Worm (Caenorhabditis elegans) whole organism, L2 larva: ENCODE measurements around the gene cyn-13.

Source experiments
- ceh-16 ChIP-seq: fragments of 150-350 bp; optimal IDR thresholded peaks from 2 replicates; lab custom pipeline; 2014; ENCODE audit warnings: missing biosample characterization, missing genetic modification characterization
- fos-1 ChIP-seq: fragments of 150-350 bp; optimal IDR thresholded peaks from 2 replicates; lab custom pipeline; 2014; ENCODE audit warnings: missing biosample characterization, missing genetic modification characterization
- lin-39 ChIP-seq: fragments of 150-350 bp; optimal IDR thresholded peaks from 2 replicates; lab custom pipeline; 2014; ENCODE audit warnings: missing biosample characterization, missing genetic modification reagents, missing genetic modification characterization
- lsy-2 ChIP-seq, 2 experiments: fragments of 150-350 bp in 1 of 2; sonication (generic microtip) in 1 of 2; optimal IDR thresholded peaks; 2 replicates each; lab custom pipeline; 2014 to 2017; ENCODE audit warnings: missing biosample characterization in 2 of 2, missing genetic modification characterization in 2 of 2
- nhr-11 ChIP-seq: fragments of 150-350 bp; optimal IDR thresholded peaks from 2 replicates; lab custom pipeline; 2014; ENCODE audit warnings: missing biosample characterization, missing genetic modification characterization
- nhr-6 ChIP-seq: fragments of 150-350 bp; optimal IDR thresholded peaks from 2 replicates; lab custom pipeline; 2014; ENCODE audit warnings: missing biosample characterization, missing genetic modification characterization
- snpc-4 ChIP-seq: fragments of 150-350 bp; optimal IDR thresholded peaks from 2 replicates; lab custom pipeline; 2014; ENCODE audit warnings: missing biosample characterization, missing genetic modification characterization
- ztf-11 ChIP-seq: sonication (generic microtip); optimal IDR thresholded peaks from 2 replicates; lab custom pipeline; 2017; ENCODE audit warnings: missing biosample characterization, missing genetic modification characterization
- ztf-4 ChIP-seq: fragments of 150-350 bp; optimal IDR thresholded peaks from 2 replicates; lab custom pipeline; 2014; ENCODE audit warnings: missing biosample characterization, missing genetic modification characterization

DNA sequence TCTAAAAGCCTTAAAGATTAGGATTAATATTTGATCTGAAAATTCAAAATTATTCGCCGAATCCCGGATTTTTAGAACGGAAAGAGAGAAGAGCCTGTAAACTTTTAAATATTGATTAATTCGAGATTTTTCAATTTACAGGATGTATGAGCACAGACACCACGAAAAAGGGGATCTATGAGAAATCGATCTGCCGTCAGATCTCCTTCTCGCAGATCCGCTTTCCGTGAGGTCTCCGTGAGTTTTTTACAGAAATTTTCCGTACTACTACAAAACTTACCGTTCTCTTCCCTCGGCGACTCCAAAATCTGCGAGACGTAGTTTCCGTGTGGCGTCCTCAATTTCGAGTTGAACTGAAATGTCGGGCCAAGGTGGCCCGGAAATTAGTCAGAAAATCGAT is 8.3 kb downstream of the cyn-13 start:
- TF ChIP-seq lin-39 (tag; lab: Kevin White, UChicago) (no peak), nhr-11 (tag; lab: Kevin White, UChicago) (no peak), snpc-4 (tag; lab: Kevin White, UChicago) (no peak), ztf-11 (tag; lab: Kevin White, UChicago) (no peak), fos-1 (tag; lab: Kevin White, UChicago) (no peak), ztf-4 (tag; lab: Kevin White, UChicago) (no peak), lsy-2 (tag; optimal IDR thresholded peaks at IDR 0.05; lab: Kevin White, UChicago) (no peak), ceh-16 (tag; lab: Kevin White, UChicago) (no peak), nhr-6 (no peak)
